Fruit fly (Drosophila melanogaster): ENCODE measurements around the gene CG10301.

DNA sequence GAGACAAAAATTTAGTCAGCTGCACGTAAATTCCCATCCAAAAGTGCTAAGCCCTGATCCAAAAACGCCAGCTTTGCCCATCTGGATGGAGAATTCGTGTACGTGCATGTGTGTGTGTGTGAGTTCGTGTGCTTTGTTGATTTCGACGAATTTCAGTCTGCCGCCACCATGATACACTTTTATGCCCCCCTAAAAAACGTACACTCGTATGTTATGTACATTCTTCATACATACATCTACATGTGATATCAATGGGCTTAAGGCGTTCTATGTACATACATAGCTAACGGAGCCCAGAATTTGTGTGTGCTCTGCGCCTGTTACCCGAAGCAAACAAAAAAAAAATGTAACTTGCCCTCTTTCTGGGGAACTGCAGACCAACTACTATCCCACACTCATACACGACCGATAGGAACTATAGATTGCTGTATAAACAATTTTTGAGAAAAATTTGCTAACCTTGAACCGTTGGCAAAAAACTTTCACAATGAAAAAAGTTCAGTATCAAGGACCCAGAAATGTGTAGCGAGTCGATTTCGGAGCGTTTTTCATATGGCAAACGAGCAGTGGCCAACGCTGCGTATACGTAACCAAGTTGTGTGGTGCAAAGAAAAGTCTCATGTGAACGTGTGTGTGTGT, 15.9 kb downstream of the CG10301 start:
- no peak for TF ChIP-seq psq (optimal IDR thresholded peaks at IDR 0.05)
- TF ChIP-seq CG8478 (optimal IDR thresholded peaks at IDR 0.05), result no peak
- TF ChIP-seq usp (GFP tag; optimal IDR thresholded peaks at IDR 0.05), result no peak
